Worm (Caenorhabditis elegans): ENCODE measurements around the gene C29F9.8.
"Not testable (repeated sequence)": the region's sequence is repeated elsewhere in the genome, so short reads cannot be mapped to it uniquely, and the experiment has no call there.

Gene C29F9.8

DNA sequence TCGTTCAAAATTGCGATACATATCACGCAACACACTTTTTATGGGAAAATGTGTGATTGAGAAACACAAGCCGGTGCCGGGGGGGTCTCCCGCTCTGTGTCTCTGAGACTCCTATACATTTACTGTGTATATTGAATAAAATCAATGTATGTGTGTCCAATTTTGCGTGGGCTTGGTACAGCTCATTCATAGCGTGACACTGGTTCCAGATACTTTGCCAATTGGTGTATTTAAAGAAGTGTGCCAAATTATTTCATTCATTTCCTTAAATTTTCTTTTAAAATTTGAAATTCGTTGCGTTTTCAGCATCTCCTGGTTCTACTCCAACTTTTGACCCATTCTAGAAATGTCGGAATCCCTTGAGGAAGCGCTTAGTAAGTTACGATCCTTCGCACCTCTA is 20.3 kb upstream of the C29F9.8 start, which contains the start of gene C29F9.5:
Gene C29F9.5, plus strand, starts transcription at position 301 of the 400 bp plus-strand sequence.
- TF ChIP-seq hmg-1.1 (GFP tag; IDR thresholded peaks at IDR 0.05) (no peak), madf-9 (GFP tag; conservative IDR thresholded peaks at IDR 0.05) (no peak), unc-62 (GFP tag; optimal IDR thresholded peaks at IDR 0.05 in 1 of 2) (peak in 1 of 2 experiments; percentile 59), unc-62 (tag; optimal IDR thresholded peaks at IDR 0.05) (no peak)

DNA sequence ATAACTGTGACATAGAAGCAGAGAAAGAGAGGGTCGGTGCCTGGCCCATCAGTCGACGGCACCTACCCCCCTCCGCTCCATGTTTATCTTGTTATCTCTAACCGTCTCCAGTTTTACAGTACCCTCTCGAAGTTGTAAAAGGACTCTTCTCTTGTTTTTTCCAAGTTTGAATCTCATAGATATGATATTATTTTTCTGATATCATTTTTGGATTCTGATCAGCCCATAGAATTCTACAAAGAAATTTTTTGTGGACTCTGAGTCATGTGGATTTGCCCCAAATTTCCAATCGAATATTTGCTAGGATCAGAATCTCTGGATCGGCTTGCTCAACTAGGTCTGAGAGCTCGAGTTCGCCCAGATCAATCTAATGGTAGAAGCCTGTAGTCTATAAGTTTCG is 17.7 kb upstream of the C29F9.8 start, which contains the start of gene C29F9.6:
Gene C29F9.6, plus strand, starts transcription at position 301 of the 400 bp plus-strand sequence.
- no peak for TF ChIP-seq zip-2 (tag; optimal IDR thresholded peaks at IDR 0.05)
- TF ChIP-seq ztf-11 (tag; optimal IDR thresholded peaks at IDR 0.05) = no peak
- TF ChIP-seq R02D3.7 (tag; optimal IDR thresholded peaks at IDR 0.05) = no peak
- TF ChIP-seq Y105C5A.15 (GFP tag; IDR thresholded peaks at IDR 0.05) = no peak
- TF ChIP-seq daf-8 (GFP tag; IDR thresholded peaks at IDR 0.05) = no peak
- TF ChIP-seq zag-1 (tag; optimal IDR thresholded peaks at IDR 0.05) = no peak
- TF ChIP-seq skn-1 (tag; optimal IDR thresholded peaks at IDR 0.05) = no peak
- TF ChIP-seq mxl-3 (GFP tag; optimal IDR thresholded peaks at IDR 0.05) = no peak
- TF ChIP-seq aly-2 (tag; optimal IDR thresholded peaks at IDR 0.05) = no peak
- TF ChIP-seq mes-2 (tag; optimal IDR thresholded peaks at IDR 0.05; ENCODE audit: poor library complexity, severe bottlenecking) = no peak
- no peak for TF ChIP-seq nhr-10 (tag; optimal IDR thresholded peaks at IDR 0.05)
- no peak for TF ChIP-seq dmd-6 (GFP tag; IDR thresholded peaks at IDR 0.05)

ce11 chrIII:98822-99221 is 1.9 kb upstream of the C29F9.8 start, which contains the start of gene C29F9.9:
Gene C29F9.9, minus strand, starts transcription at chrIII:98922.
- not testable (repeated sequence) for TF ChIP-seq mdt-29 (GFP tag; IDR thresholded peaks at IDR 0.05); hif-1 (tag; optimal IDR thresholded peaks at IDR 0.05); mxl-3 (GFP tag; optimal IDR thresholded peaks at IDR 0.05)

- TF ChIP-seq hmg-1.1 (GFP tag; IDR thresholded peaks at IDR 0.05) = peak; percentile 51; the same call in 1 of the 2 replicates
- TF ChIP-seq F44E2.7 (GFP tag; IDR thresholded peaks at IDR 0.05) = no peak
- no peak for TF ChIP-seq madf-5 (GFP tag; IDR thresholded peaks at IDR 0.05)
- TF ChIP-seq nhr-42 (GFP tag; IDR thresholded peaks at IDR 0.05) = 0 out of 2 replicates have a peak, but pooled peaks have one; percentile 29
- peak; percentile 26 for TF ChIP-seq hlh-11 (tag; optimal IDR thresholded peaks at IDR 0.05)
- TF ChIP-seq tra-1 (GFP tag; IDR thresholded peaks at IDR 0.05) = no peak
- peak; percentile 41 for TF ChIP-seq mes-2 (tag; optimal IDR thresholded peaks at IDR 0.05; ENCODE audit: poor library complexity, severe bottlenecking)
- TF ChIP-seq ZK337.2 (GFP tag; IDR thresholded peaks at IDR 0.05) = no peak
- no peak for TF ChIP-seq F10B5.3 (tag; optimal IDR thresholded peaks at IDR 0.05)
- peak; percentile 10 for TF ChIP-seq gei-8 (GFP tag; optimal IDR thresholded peaks at IDR 0.05)
- peak; percentile 8 for TF ChIP-seq nhr-11 (tag; optimal IDR thresholded peaks at IDR 0.05)
- TF ChIP-seq lsy-2 (tag; optimal IDR thresholded peaks at IDR 0.05) = peak in 1 of 2 experiments; percentile 16
- TF ChIP-seq hlh-30 (tag; optimal IDR thresholded peaks at IDR 0.05; ENCODE audit: insufficient read depth) = peak; percentile 40
These were observed 722 bp downstream of the C29F9.8 start for ce11 chrIII:96196-96595.

- no peak for TF ChIP-seq nhr-10 (tag; optimal IDR thresholded peaks at IDR 0.05)
- peak; percentile 42 for TF ChIP-seq mep-1 (tag; optimal IDR thresholded peaks at IDR 0.05)
- no peak for TF ChIP-seq cey-2 (tag; optimal IDR thresholded peaks at IDR 0.05; ENCODE audit: borderline replicate concordance, insufficient read depth)
- no peak for TF ChIP-seq daf-19 (GFP tag; conservative IDR thresholded peaks at IDR 0.05)
- TF ChIP-seq mdl-1 (tag; optimal IDR thresholded peaks at IDR 0.05) = peak in 1 of 2 experiments; percentile 39
- TF ChIP-seq ceh-62 (tag; optimal IDR thresholded peaks at IDR 0.05) = no peak
- no peak for TF ChIP-seq sdz-12 (GFP tag; optimal IDR thresholded peaks at IDR 0.05)
- TF ChIP-seq hif-1 (tag; optimal IDR thresholded peaks at IDR 0.05) = no peak
- no peak for TF ChIP-seq ama-1 (optimal IDR thresholded peaks at IDR 0.05)
- TF ChIP-seq dpl-1 (GFP tag; optimal IDR thresholded peaks at IDR 0.05) = no peak
- no peak for TF ChIP-seq nhr-41 (GFP tag; IDR thresholded peaks at IDR 0.05)
- TF ChIP-seq T26A8.4 (GFP tag; IDR thresholded peaks at IDR 0.05) = no peak
- TF ChIP-seq D1046.2 (GFP tag; IDR thresholded peaks at IDR 0.05) = no peak
- TF ChIP-seq ceh-44 (GFP tag; IDR thresholded peaks at IDR 0.05) = no peak
- TF ChIP-seq ZK546.5 (tag; optimal IDR thresholded peaks at IDR 0.05) = no peak
- TF ChIP-seq ceh-32 (tag; optimal IDR thresholded peaks at IDR 0.05; ENCODE audit: poor library complexity) = no peak
- TF ChIP-seq rbr-2 (tag; optimal IDR thresholded peaks at IDR 0.05) = peak; percentile 2
These were observed 2.1 kb downstream of the C29F9.8 start, which contains the start of gene pat-4 for ce11 chrIII:94759-95330. Gene pat-4, minus strand, starts transcription at chrIII:94809.
